Worm (Caenorhabditis elegans): ENCODE measurements around the gene gasr-8.

Gene gasr-8

DNA sequence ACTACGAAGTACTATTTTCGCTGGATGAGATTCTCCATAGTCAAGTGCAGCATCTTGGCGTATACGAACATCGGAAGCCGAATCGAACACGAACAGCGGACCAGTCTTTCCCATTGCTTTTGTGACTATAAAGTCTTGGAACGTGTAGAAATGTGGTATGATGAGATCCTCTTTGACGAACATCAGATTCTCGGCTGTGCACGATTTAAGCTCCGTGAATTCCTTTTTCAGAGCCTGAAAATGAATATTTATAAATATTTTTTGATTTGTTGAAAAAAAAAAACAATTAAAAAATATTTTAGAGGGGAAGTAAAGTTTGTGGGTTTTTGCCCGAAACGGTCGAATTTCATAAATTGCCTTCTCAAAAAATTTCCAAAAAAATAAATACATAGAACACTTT is 5.0 kb upstream of the gasr-8 start:
- no peak for TF ChIP-seq egl-27 (tag; optimal IDR thresholded peaks at IDR 0.05)
- TF ChIP-seq elt-3 (tag; optimal IDR thresholded peaks at IDR 0.05): no peak
- no peak for TF ChIP-seq nhr-23 (tag; optimal IDR thresholded peaks at IDR 0.05)
- no peak for TF ChIP-seq elt-1 (tag; optimal IDR thresholded peaks at IDR 0.05)
- TF ChIP-seq ama-1 (optimal IDR thresholded peaks at IDR 0.05): no peak
- no peak for TF ChIP-seq R02D3.7 (tag; optimal IDR thresholded peaks at IDR 0.05)

DNA sequence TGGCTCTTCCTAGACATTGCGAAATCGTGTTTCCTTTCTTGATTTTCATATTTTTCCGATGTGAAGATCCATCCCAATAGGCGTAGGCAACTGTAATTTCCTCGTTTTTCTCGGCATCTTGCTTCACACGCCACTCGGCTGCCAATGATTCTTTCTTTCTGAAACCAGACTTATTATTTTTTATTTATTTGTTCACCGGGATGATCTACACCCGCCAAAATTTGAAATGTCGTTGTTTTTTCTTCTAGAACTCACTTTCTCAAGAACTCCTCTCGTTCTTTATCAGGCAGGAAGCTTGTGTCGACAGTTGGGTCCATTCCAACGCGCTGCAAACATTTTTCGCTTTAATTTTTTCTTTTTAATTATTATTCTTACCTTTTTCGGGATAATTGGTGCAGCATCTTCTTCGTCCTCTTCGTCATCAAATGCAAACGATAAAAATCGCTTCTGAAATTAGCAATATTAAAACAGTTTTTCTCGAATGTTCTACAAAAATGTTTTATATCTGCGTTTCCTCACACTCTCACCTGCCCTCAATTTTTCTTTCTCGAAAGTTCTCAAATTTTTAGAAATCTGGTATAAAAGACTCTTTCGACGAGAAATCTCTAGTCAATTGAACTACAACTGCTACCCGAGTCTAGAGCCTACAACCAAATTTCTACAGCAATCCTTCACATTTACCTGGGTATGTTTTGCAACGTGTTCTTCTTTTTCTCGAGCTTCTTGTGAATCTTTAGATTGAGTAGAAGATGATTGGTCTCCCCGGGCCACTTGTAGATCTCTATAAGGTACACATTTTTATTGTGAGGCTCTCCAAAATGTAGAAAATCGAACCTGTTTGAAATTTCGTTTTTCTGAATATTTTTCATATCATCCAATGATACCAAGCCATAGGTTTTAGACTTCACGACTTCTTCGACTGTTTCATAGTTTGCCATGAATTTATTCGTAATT is 4.3 kb upstream of the gasr-8 start, which contains the start of gene hsp-90:
Gene hsp-90 (plus strand): TSS at position 560 of the 954 bp plus-strand sequence.
- no peak for TF ChIP-seq Y55F3AM.14 (GFP tag; optimal IDR thresholded peaks at IDR 0.05)
- TF ChIP-seq ztf-4 (tag; optimal IDR thresholded peaks at IDR 0.05): no peak
- TF ChIP-seq blmp-1 (tag; optimal IDR thresholded peaks at IDR 0.05; ENCODE audit: insufficient read depth): no peak
- TF ChIP-seq C34F6.9 (tag; optimal IDR thresholded peaks at IDR 0.05): peak; percentile 55
- TF ChIP-seq ztf-1 (GFP tag; conservative IDR thresholded peaks at IDR 0.05): no peak
- no peak for TF ChIP-seq peb-1 (tag; optimal IDR thresholded peaks at IDR 0.05)
- TF ChIP-seq unc-39 (tag; optimal IDR thresholded peaks at IDR 0.05): no peak
- TF ChIP-seq ama-1 (optimal IDR thresholded peaks at IDR 0.05): peak; percentile 84
- TF ChIP-seq lin-39 (tag; optimal IDR thresholded peaks at IDR 0.05): no peak
- TF ChIP-seq aly-2 (tag; optimal IDR thresholded peaks at IDR 0.05): no peak

DNA sequence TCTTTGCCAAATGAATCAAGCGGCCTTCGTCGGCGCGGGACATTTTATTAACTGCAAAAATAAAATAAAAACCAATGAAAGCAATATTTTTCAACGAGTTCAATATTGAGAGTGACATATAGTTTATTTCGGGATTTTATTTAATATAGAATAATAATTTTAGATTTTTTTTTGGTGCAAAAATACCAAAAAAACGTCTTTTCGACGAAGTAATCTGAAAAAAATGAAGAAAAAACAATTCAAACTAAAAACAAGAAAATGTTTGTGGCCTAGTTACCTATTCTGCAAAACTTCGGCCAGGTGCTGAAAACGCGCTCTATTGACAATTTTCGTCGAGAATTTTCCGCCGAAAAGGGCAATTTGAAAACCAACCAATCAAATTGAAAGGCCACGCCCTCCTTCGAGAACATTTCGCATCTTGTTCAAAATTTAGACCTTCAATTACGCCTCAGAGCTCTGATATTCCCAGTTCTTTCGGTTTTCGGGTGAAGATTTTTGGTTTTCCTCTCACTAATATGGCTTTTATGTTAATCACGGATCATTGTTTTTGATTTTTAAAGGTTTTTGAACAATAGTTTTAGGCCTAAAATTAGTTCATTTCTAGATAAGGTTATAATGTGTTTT is 3.4 kb upstream of the gasr-8 start, which contains the start of gene C47E8.4:
Gene C47E8.4 (minus strand): TSS at position 51 of the 624 bp plus-strand sequence.
- TF ChIP-seq sem-4 (tag; optimal IDR thresholded peaks at IDR 0.05): peak; percentile 98
- peak; percentile 95 for TF ChIP-seq egl-27 (tag; optimal IDR thresholded peaks at IDR 0.05)
- peak; percentile 70 for TF ChIP-seq ZK546.5 (tag; optimal IDR thresholded peaks at IDR 0.05)
- peak; percentile 96 for TF ChIP-seq lin-11 (tag; optimal IDR thresholded peaks at IDR 0.05)
- TF ChIP-seq nhr-129 (tag; optimal IDR thresholded peaks at IDR 0.05): peak; percentile 97
- TF ChIP-seq sma-3 (GFP tag; optimal IDR thresholded peaks at IDR 0.05): peak; percentile 99
- no peak for TF ChIP-seq unc-39 (tag; optimal IDR thresholded peaks at IDR 0.05)
- peak; percentile 11 to 74 for TF ChIP-seq mdl-1 (tag; optimal IDR thresholded peaks at IDR 0.05)
- TF ChIP-seq ama-1 (optimal IDR thresholded peaks at IDR 0.05): peak; percentile 93
- peak; percentile 90 for TF ChIP-seq snpc-4 (tag; optimal IDR thresholded peaks at IDR 0.05)
- TF ChIP-seq nhr-12 (tag; optimal IDR thresholded peaks at IDR 0.05): peak; percentile 46
- TF ChIP-seq fos-1 (tag; optimal IDR thresholded peaks at IDR 0.05): peak; percentile 89
- TF ChIP-seq nhr-23 (tag; optimal IDR thresholded peaks at IDR 0.05): no peak
- TF ChIP-seq sma-9 (GFP tag; optimal IDR thresholded peaks at IDR 0.05): peak; percentile 99
- no peak for TF ChIP-seq sma-9 (tag; optimal IDR thresholded peaks at IDR 0.05)
- TF ChIP-seq alr-1 (tag; optimal IDR thresholded peaks at IDR 0.05): no peak
- peak; percentile 95 for TF ChIP-seq gmeb-1 (tag; optimal IDR thresholded peaks at IDR 0.05)
- peak; percentile 83 for TF ChIP-seq nhr-77 (tag; optimal IDR thresholded peaks at IDR 0.05)
- peak; percentile 68 for TF ChIP-seq ztf-11 (tag; optimal IDR thresholded peaks at IDR 0.05)
- peak; percentile 91; the same call in 1 of the 2 replicates for TF ChIP-seq ztf-1 (GFP tag; conservative IDR thresholded peaks at IDR 0.05)
- TF ChIP-seq lin-13 (GFP tag; optimal IDR thresholded peaks at IDR 0.05): peak; percentile 97
- TF ChIP-seq blmp-1 (tag; optimal IDR thresholded peaks at IDR 0.05; ENCODE audit: insufficient read depth): peak; percentile 89
- no peak for TF ChIP-seq nhr-11 (tag; optimal IDR thresholded peaks at IDR 0.05)
- TF ChIP-seq Y55F3AM.14 (GFP tag; optimal IDR thresholded peaks at IDR 0.05): peak; percentile 94
- TF ChIP-seq F13H6.1 (tag; optimal IDR thresholded peaks at IDR 0.05): peak; percentile 98
- TF ChIP-seq ztf-4 (tag; optimal IDR thresholded peaks at IDR 0.05): peak; percentile 98
- no peak for TF ChIP-seq elt-1 (tag; optimal IDR thresholded peaks at IDR 0.05)
- peak; percentile 73 for TF ChIP-seq ceh-16 (tag; optimal IDR thresholded peaks at IDR 0.05)
- peak; percentile 81 for TF ChIP-seq R02D3.7 (tag; optimal IDR thresholded peaks at IDR 0.05)
- no peak for TF ChIP-seq nhr-6 (tag; optimal IDR thresholded peaks at IDR 0.05)
- TF ChIP-seq mbf-1 (tag; optimal IDR thresholded peaks at IDR 0.05): peak; percentile 54
- TF ChIP-seq elt-3 (tag; optimal IDR thresholded peaks at IDR 0.05): no peak
- TF ChIP-seq unc-55 (GFP tag; optimal IDR thresholded peaks at IDR 0.05): peak; percentile 99
- peak; percentile 93 for TF ChIP-seq skn-1 (tag; optimal IDR thresholded peaks at IDR 0.05)
- peak; percentile 83 for TF ChIP-seq unc-62 (GFP tag; optimal IDR thresholded peaks at IDR 0.05)
- TF ChIP-seq zag-1 (tag; optimal IDR thresholded peaks at IDR 0.05): peak; percentile 93
- TF ChIP-seq lsy-2 (tag; optimal IDR thresholded peaks at IDR 0.05): peak; percentile 97 to 98
- peak; percentile 61 for TF ChIP-seq ceh-82 (tag; optimal IDR thresholded peaks at IDR 0.05)
- peak; percentile 65 for TF ChIP-seq dmd-4 (tag; optimal IDR thresholded peaks at IDR 0.05)
- peak; percentile 98 for TF ChIP-seq nhr-21 (tag; optimal IDR thresholded peaks at IDR 0.05)
- no peak for TF ChIP-seq peb-1 (tag; optimal IDR thresholded peaks at IDR 0.05)
- TF ChIP-seq lin-39 (tag; optimal IDR thresholded peaks at IDR 0.05): peak; percentile 68
- peak; percentile 75 for TF ChIP-seq nhr-237 (tag; optimal IDR thresholded peaks at IDR 0.05)

Measured in whole organism, L2 larva.